Fruit fly (Drosophila melanogaster) whole organism: Measurements from ENCODE around the gene CG11563.

Experiments used
- Dll ChIP-seq: fragments of >200 bp; optimal IDR thresholded peaks from 2 replicates; lab custom pipeline; 2017
- psq ChIP-seq: fragments of >200 bp; optimal IDR thresholded peaks from 2 replicates; lab custom pipeline; 2017
- usp ChIP-seq: fragments of >200 bp; optimal IDR thresholded peaks from 2 replicates; lab custom pipeline; 2017; ENCODE audit warnings: missing biosample characterization, missing genetic modification characterization, mixed read lengths

DNA sequence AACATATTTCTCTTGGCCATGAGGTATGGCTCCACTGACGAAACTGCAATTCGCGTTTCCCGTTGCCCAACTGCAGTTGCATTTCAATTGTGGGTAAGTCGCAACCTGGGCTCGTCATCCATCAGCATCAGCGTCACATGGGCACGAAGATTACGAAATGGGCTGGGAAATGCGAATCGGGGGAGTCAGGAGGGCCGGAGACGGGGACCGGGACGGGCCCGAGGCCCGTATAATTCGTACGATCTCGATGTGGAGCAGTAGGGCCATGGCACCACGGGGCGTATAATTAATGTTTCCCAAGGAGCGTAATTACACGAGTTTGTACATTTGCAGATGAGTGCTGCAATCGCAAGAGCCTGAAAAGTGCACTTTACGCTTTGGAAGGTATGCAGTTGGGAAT, 28.3 kb downstream of the CG11563 start:
- no peak for TF ChIP-seq Dll
- TF ChIP-seq usp = no peak
- no peak for TF ChIP-seq psq (lab: Kevin White, UChicago)
